Worm (Caenorhabditis elegans) whole organism, L1 larva: Measurements from ENCODE around the gene B0524.2.

Experiments used
- aly-2 ChIP-seq: fragments of 150-350 bp; optimal IDR thresholded peaks from 2 replicates; lab custom pipeline; 2014; ENCODE audit warnings: missing biosample characterization, missing genetic modification characterization
- jun-1 ChIP-seq: fragments of 150-350 bp; optimal IDR thresholded peaks from 2 replicates; lab custom pipeline; 2014; ENCODE audit warnings: missing biosample characterization, missing genetic modification reagents, missing genetic modification characterization
- nhr-237 ChIP-seq: fragments of 150-350 bp; optimal IDR thresholded peaks from 2 replicates; lab custom pipeline; 2014; ENCODE audit warnings: missing biosample characterization, missing genetic modification characterization
- nhr-28 ChIP-seq: fragments of 150-350 bp; optimal IDR thresholded peaks from 2 replicates; lab custom pipeline; 2014; ENCODE audit warnings: missing biosample characterization, missing genetic modification characterization
- sox-4 ChIP-seq: sonication (generic microtip); optimal IDR thresholded peaks from 2 replicates; lab custom pipeline; 2016; ENCODE audit warnings: missing genetic modification characterization, missing compliant biosample characterization
- sptf-1 ChIP-seq: fragments of 150-350 bp; optimal IDR thresholded peaks from 2 replicates; lab custom pipeline; 2014; ENCODE audit warnings: missing biosample characterization, missing genetic modification characterization

DNA sequence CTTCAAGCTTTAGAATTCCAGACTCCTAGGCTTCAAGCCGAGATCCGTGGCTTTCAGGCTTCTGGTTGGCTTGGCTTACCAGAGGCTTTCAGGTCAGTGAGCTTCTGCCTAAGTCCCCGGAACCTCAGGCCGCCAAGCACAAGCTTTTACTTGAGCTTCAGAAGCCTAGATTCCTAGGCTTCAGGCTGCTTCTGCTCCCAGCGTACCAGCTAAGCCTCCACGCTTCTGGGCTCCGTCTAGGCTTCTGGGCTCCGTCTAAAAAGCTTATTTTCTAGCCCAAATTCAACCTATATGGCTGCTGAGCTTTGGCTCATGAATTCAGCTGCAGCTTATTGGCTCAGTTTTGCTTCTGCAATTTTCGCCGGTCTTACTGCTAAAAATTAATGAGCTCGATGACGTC is 31.9 kb downstream of the B0524.2 start:
- TF ChIP-seq nhr-28 (no peak), nhr-237 (no peak), aly-2 (tag; lab: Kevin White, UChicago) (no peak), sox-4 (tag; lab: Kevin White, UChicago) (no peak), sptf-1 (tag; lab: Kevin White, UChicago) (no peak), jun-1 (no peak)
